Fruit fly (Drosophila melanogaster): ENCODE results near the gene CG14968.

Gene CG14968

dm6 chr3L:3303087-3303526 lies at the start of gene CG14968 (continued):
- TF ChIP-seq vfl (GFP tag; optimal IDR thresholded peaks at IDR 0.05) (peak; percentile 74), Chrac-16 (GFP tag; optimal IDR thresholded peaks at IDR 0.05) (peak; percentile 91), grau (tag; optimal IDR thresholded peaks at IDR 0.05) (peak; percentile 94), CG16863 (GFP tag; optimal IDR thresholded peaks at IDR 0.05) (peak; percentile 63), psq (GFP tag; optimal IDR thresholded peaks at IDR 0.05) (peak; percentile 76), Atf3 (GFP tag; optimal IDR thresholded peaks at IDR 0.05) (peak; percentile 37), oc (tag; optimal IDR thresholded peaks at IDR 0.05) (peak; percentile 94), CG10267 (tag; optimal IDR thresholded peaks at IDR 0.05) (peak; percentile 84), CG8944 (GFP tag; optimal IDR thresholded peaks at IDR 0.05) (peak; percentile 34), CG18476 (GFP tag; optimal IDR thresholded peaks at IDR 0.05) (peak; percentile 90), peb (GFP tag; IDR thresholded peaks at IDR 0.05) (peak; percentile 91), Awh (GFP tag; IDR thresholded peaks at IDR 0.05) (peak; percentile 96), Sox102F (GFP tag; optimal IDR thresholded peaks at IDR 0.05) (peak; percentile 97), Tbp (GFP tag; optimal IDR thresholded peaks at IDR 0.05) (no peak), CG6791 (GFP tag; IDR thresholded peaks at IDR 0.05; ENCODE audit: partially characterized antibody) (no peak), CG31224 (GFP tag; IDR thresholded peaks at IDR 0.05) (peak; percentile 93), mam (GFP tag; optimal IDR thresholded peaks at IDR 0.05) (peak; percentile 89), zfh1 (GFP tag; IDR thresholded peaks at IDR 0.05) (peak; percentile 98), Antp (GFP tag; optimal IDR thresholded peaks at IDR 0.05) (peak; percentile 23), Myb (GFP tag; optimal IDR thresholded peaks at IDR 0.05) (no peak), slou (GFP tag; optimal IDR thresholded peaks at IDR 0.05) (peak; percentile 83), MBD-R2 (GFP tag; IDR thresholded peaks at IDR 0.05) (peak; percentile 93), CG7963 (GFP tag; IDR thresholded peaks at IDR 0.05; ENCODE audit: partially characterized antibody) (no peak), inv (GFP tag; IDR thresholded peaks at IDR 0.05; ENCODE audit: partially characterized antibody) (no peak), CG11504 (tag; optimal IDR thresholded peaks at IDR 0.05) (peak; percentile 95), CG31441 (GFP tag; IDR thresholded peaks at IDR 0.05) (peak; percentile 93), Sox100B (GFP tag; optimal IDR thresholded peaks at IDR 0.05) (peak; percentile 86), CG10366 (GFP tag; IDR thresholded peaks at IDR 0.05) (peak; percentile 97), tna (GFP tag; IDR thresholded peaks at IDR 0.05; ENCODE audit: partially characterized antibody) (no peak), Stat92E (GFP tag; optimal IDR thresholded peaks at IDR 0.05) (no peak), NFAT (GFP tag; IDR thresholded peaks at IDR 0.05) (peak; percentile 96), chif (GFP tag; optimal IDR thresholded peaks at IDR 0.05) (peak; percentile 41 to 67), tup (GFP tag; optimal IDR thresholded peaks at IDR 0.05) (peak; percentile 87), croc (GFP tag; conservative IDR thresholded peaks at IDR 0.05) (peak; percentile 77), CG33557 (GFP tag; optimal IDR thresholded peaks at IDR 0.05) (peak; percentile 69), crol (GFP tag; IDR thresholded peaks at IDR 0.05) (peak; percentile 70), CG6654 (GFP tag; optimal IDR thresholded peaks at IDR 0.05) (peak; percentile 74), fu2 (GFP tag; optimal IDR thresholded peaks at IDR 0.05) (peak; percentile 57), CG11247 (GFP tag; IDR thresholded peaks at IDR 0.05) (peak; percentile 97), tgo (GFP tag; IDR thresholded peaks at IDR 0.05) (peak; percentile 96), CG8290 (GFP tag; optimal IDR thresholded peaks at IDR 0.05) (peak; percentile 74), CG8290 (tag; optimal IDR thresholded peaks at IDR 0.05) (peak in 1 of 2 experiments; percentile 77), gsb (GFP tag; IDR thresholded peaks at IDR 0.05) (peak; percentile 92), CG6683 (GFP tag; optimal IDR thresholded peaks at IDR 0.05) (peak; percentile 89), maf-S (GFP tag; optimal IDR thresholded peaks at IDR 0.05) (peak; percentile 51), h (optimal IDR thresholded peaks at IDR 0.05) (no peak), Atf6 (GFP tag; IDR thresholded peaks at IDR 0.05) (peak; percentile 97), CG8765 (GFP tag; IDR thresholded peaks at IDR 0.05) (peak; percentile 88), Sry-β (GFP tag; optimal IDR thresholded peaks at IDR 0.05) (peak; percentile 93), D19A (tag; optimal IDR thresholded peaks at IDR 0.05) (peak; percentile 84), CG30403 (GFP tag; optimal IDR thresholded peaks at IDR 0.05) (peak; percentile 93), Hmr (GFP tag; optimal IDR thresholded peaks at IDR 0.05) (peak; percentile 92)

Measured in whole organism, embryonic.